Fruit fly (Drosophila melanogaster) whole organism, larva: Measurements from ENCODE around the gene CG11768.

Experiments used
- noc ChIP-seq: fragments of 200-800 bp; sonication (Bioruptor generic); optimal IDR thresholded peaks from 3 replicates; lab custom pipeline; 2019; ENCODE audit warnings: missing biosample characterization, mild to moderate bottlenecking, missing genetic modification characterization, moderate library complexity

The CG11768 gene

dm6 chr3R:8747871-8748775 is 19.9 kb downstream of the CG11768 start:
- TF ChIP-seq noc (tag; lab: Kevin White, UChicago) = peak; percentile 83

dm6 chr3R:8747134-8747870 is 20.7 kb downstream of the CG11768 start, which contains the start of the genes CG9801 and Nasp:
Gene CG9801 (minus strand): TSS chr3R:8747675.
Gene Nasp (plus strand): TSS chr3R:8747798.
- TF ChIP-seq noc (tag; lab: Kevin White, UChicago) = no peak

dm6 chr3R:8746354-8746753 is 21.6 kb downstream of the CG11768 start:
- TF ChIP-seq noc (tag; lab: Kevin White, UChicago) = no peak

- peak; percentile 51 for TF ChIP-seq noc (tag; lab: Kevin White, UChicago)
Measured at dm6 chr3R:8744198-8744597, 23.8 kb downstream of the CG11768 start.

- no peak for TF ChIP-seq noc (tag; lab: Kevin White, UChicago)
Measured at dm6 chr3R:8742661-8743060, 25.3 kb downstream of the CG11768 start.

dm6 chr3R:8741941-8742340 is 26.1 kb downstream of the CG11768 start:
- TF ChIP-seq noc (tag; lab: Kevin White, UChicago) = no peak

dm6 chr3R:8741248-8741647 is 26.8 kb downstream of the CG11768 start:
- no peak for TF ChIP-seq noc (tag; lab: Kevin White, UChicago)

- no peak for TF ChIP-seq noc (tag; lab: Kevin White, UChicago)
Measured at dm6 chr3R:8740118-8740517, 27.9 kb downstream of the CG11768 start.

- TF ChIP-seq noc (tag; lab: Kevin White, UChicago) = no peak
Measured at dm6 chr3R:8739161-8739783, 28.7 kb downstream of the CG11768 start.

dm6 chr3R:8731597-8732263 is 36.3 kb downstream of the CG11768 start, which contains the start of the genes M1BP and CG8202:
Gene M1BP (minus strand): TSS chr3R:8731698.
Gene CG8202 (plus strand): TSS chr3R:8732091.
- TF ChIP-seq noc (tag; lab: Kevin White, UChicago) = peak; percentile 93

- no peak for TF ChIP-seq noc (tag; lab: Kevin White, UChicago)
Measured at dm6 chr3R:8729542-8729941, 38.5 kb downstream of the CG11768 start, which contains the start of gene ranshi. Gene ranshi (minus strand): TSS chr3R:8729693.

- TF ChIP-seq noc (tag; lab: Kevin White, UChicago) = no peak
Measured at dm6 chr3R:8726632-8727031, 41.4 kb downstream of the CG11768 start, which contains the start of gene CG8159. Gene CG8159 (plus strand): TSS chr3R:8726854.

- TF ChIP-seq noc (tag; lab: Kevin White, UChicago) = no peak
Measured at dm6 chr3R:8725179-8725578, 42.8 kb downstream of the CG11768 start, which contains the start of gene ouib. Gene ouib (plus strand): TSS chr3R:8725479.

- TF ChIP-seq noc (tag; lab: Kevin White, UChicago) = no peak
Measured at dm6 chr3R:8722962-8723548, 44.9 kb downstream of the CG11768 start, which contains the start of gene nom. Gene nom (plus strand): TSS chr3R:8723174.
